Fruit fly (Drosophila melanogaster): ENCODE data around the gene CG32832.

DNA sequence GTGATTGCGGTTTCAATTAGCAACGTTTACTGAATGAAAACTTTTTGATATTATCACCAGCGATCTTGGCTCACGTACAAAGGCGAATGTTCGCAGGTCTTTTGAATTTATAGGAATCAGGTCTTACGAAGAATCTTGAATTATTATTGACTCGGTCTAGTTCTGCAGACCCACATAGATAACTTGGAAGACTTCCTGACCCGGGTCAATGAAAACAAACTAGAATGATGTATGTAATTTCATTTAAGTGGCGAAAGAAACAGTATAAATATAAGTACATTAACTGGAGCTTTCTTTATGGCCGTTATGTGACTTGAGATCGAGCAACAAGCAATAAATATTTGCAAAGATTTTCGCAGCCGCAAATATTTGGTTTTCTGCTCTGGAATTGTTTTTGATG is 44.7 kb downstream of the CG32832 start, which contains the start of gene CG13282:
- TF ChIP-seq CG8478 (optimal IDR thresholded peaks at IDR 0.05): no peak
- no peak for TF ChIP-seq CTCF (optimal IDR thresholded peaks at IDR 0.05)
